Worm (Caenorhabditis elegans) whole organism, L3 larva: ENCODE measurements around the gene hyls-1.

Source experiments
- elt-1 ChIP-seq: fragments of 150-350 bp; optimal IDR thresholded peaks from 2 replicates; lab custom pipeline; 2014; ENCODE audit warnings: missing biosample characterization, missing genetic modification characterization
- elt-3 ChIP-seq, 3 experiments: fragments of 150-350 bp in 1 of 3; sonication (generic microtip) in 2 of 3; optimal IDR thresholded peaks; 2 replicates in 2 of 3; 4 replicates in 1 of 3; lab custom pipeline; 2014 to 2017; ENCODE audit warnings: missing biosample characterization in 3 of 3, missing genetic modification characterization in 3 of 3
- lin-39 ChIP-seq: fragments of 150-350 bp; optimal IDR thresholded peaks from 2 replicates; lab custom pipeline; 2018; ENCODE audit warnings: missing biosample characterization, missing genetic modification reagents, missing genetic modification characterization
- skn-1 ChIP-seq: fragments of 150-350 bp; optimal IDR thresholded peaks from 2 replicates; lab custom pipeline; 2014; ENCODE audit warnings: missing biosample characterization, missing genetic modification characterization
- snpc-4 ChIP-seq: fragments of 150-350 bp; optimal IDR thresholded peaks from 2 replicates; lab custom pipeline; 2014; ENCODE audit warnings: missing biosample characterization, missing genetic modification characterization
- unc-39 ChIP-seq: sonication (generic microtip); optimal IDR thresholded peaks from 4 replicates; lab custom pipeline; 2017; ENCODE audit warnings: missing biosample characterization, missing genetic modification characterization
- unc-62 ChIP-seq: fragments of 150-350 bp; sonication (generic microtip); optimal IDR thresholded peaks from 4 replicates; lab custom pipeline; 2014; ENCODE audit warnings: missing biosample characterization, missing genetic modification reagents, missing genetic modification characterization

ce11 chrV:7275491-7275890 is 38.3 kb downstream of the hyls-1 start, which contains the start of gene C13A2.5:
- TF ChIP-seq unc-39 (tag; lab: Kevin White, UChicago) (no peak), snpc-4 (tag; lab: Kevin White, UChicago) (no peak), lin-39 (no peak), elt-1 (tag; lab: Kevin White, UChicago) (no peak), skn-1 (no peak), unc-62 (no peak), elt-3 (tag; optimal IDR thresholded peaks at IDR 0.05; lab: Kevin White, UChicago) (no peak)
